Worm (Caenorhabditis elegans) whole organism, L4 larva: Measurements from ENCODE around the gene ZK546.4.
A peak's percentile ranks its signal among the peaks of the same experiment; 100 is the strongest.

Experiments used
- D1046.2 ChIP-seq: fragments of 200-800 bp; sonication (Bioruptor generic); IDR thresholded peaks from 2 replicates; pipeline ENCODE4 v1.3.6; 2022; ENCODE audit warnings: missing genetic modification characterization, missing compliant biosample characterization
- F26F4.8 ChIP-seq: fragments of 200-800 bp; sonication (Bioruptor generic); conservative IDR thresholded peaks from 2 replicates; pipeline ENCODE4 v1.3.6; 2022; ENCODE audit warnings: missing genetic modification characterization, missing compliant biosample characterization
- F44E2.7 ChIP-seq: fragments of 200-800 bp; sonication (Bioruptor generic); IDR thresholded peaks from 2 replicates; pipeline ENCODE4 v2.1.2; 2022; ENCODE audit warnings: missing genetic modification characterization, missing compliant biosample characterization
- F49E8.2 ChIP-seq: sonication (generic microtip); optimal IDR thresholded peaks from 2 replicates; lab custom pipeline; 2016; ENCODE audit warnings: missing compliant biosample characterization, mild to moderate bottlenecking, missing genetic modification characterization, borderline replicate concordance
- R02D3.7 ChIP-seq: fragments of 150-350 bp; sonication (generic microtip); optimal IDR thresholded peaks from 3 replicates; lab custom pipeline; 2014; ENCODE audit warnings: missing biosample characterization, missing genetic modification characterization
- Y75B8A.6 ChIP-seq: fragments of 200-800 bp; sonication (Bioruptor generic); IDR thresholded peaks from 2 replicates; pipeline ENCODE4 v1.3.6; 2022; ENCODE audit warnings: missing genetic modification reagents, missing genetic modification characterization, missing compliant biosample characterization
- ZK337.2 ChIP-seq: fragments of 200-800 bp; sonication (Bioruptor generic); IDR thresholded peaks from 2 replicates; pipeline ENCODE4 v1.3.6; 2022; ENCODE audit warnings: missing genetic modification reagents, missing genetic modification characterization, missing compliant biosample characterization
- ZK546.5 ChIP-seq, 2 experiments: sonication (generic microtip); optimal IDR thresholded peaks; 2 replicates each; lab custom pipeline; 2017; ENCODE audit warnings: missing biosample characterization in 2 of 2, missing genetic modification characterization in 2 of 2
- arid-1 ChIP-seq: fragments of 200-800 bp; sonication (Bioruptor generic); conservative IDR thresholded peaks from 2 replicates; pipeline ENCODE4 v1.3.6; 2022; ENCODE audit warnings: missing genetic modification reagents, missing genetic modification characterization, missing compliant biosample characterization
- ceh-28 ChIP-seq: fragments of 150-350 bp; optimal IDR thresholded peaks from 2 replicates; lab custom pipeline; 2014; ENCODE audit warnings: missing biosample characterization, missing genetic modification reagents, missing genetic modification characterization
- ceh-32 ChIP-seq: sonication (generic microtip); optimal IDR thresholded peaks from 2 replicates; lab custom pipeline; 2016; ENCODE audit warnings: mild to moderate bottlenecking, missing genetic modification characterization, missing compliant biosample characterization; ENCODE audit not compliant: poor library complexity
- ceh-44 ChIP-seq: fragments of 200-800 bp; sonication (Bioruptor generic); IDR thresholded peaks from 2 replicates; pipeline ENCODE4 v1.3.6; 2022; ENCODE audit warnings: missing genetic modification reagents, missing genetic modification characterization, missing compliant biosample characterization
- ceh-62 ChIP-seq: sonication (generic microtip); optimal IDR thresholded peaks from 2 replicates; lab custom pipeline; 2017; ENCODE audit warnings: missing biosample characterization, missing genetic modification characterization
- cey-2 ChIP-seq: sonication (generic microtip); optimal IDR thresholded peaks from 3 replicates; lab custom pipeline; 2017; ENCODE audit warnings: missing genetic modification characterization, mild to moderate bottlenecking, missing compliant biosample characterization, antibody characterized with exemption, borderline replicate concordance; ENCODE audit not compliant: insufficient read depth
- ctbp-1 ChIP-seq: fragments of 200-800 bp; sonication (Bioruptor generic); IDR thresholded peaks from 2 replicates; pipeline ENCODE4 v1.3.6; 2022; ENCODE audit warnings: missing genetic modification reagents, missing genetic modification characterization, missing compliant biosample characterization
- daf-12 ChIP-seq: fragments of 150-350 bp; optimal IDR thresholded peaks from 2 replicates; lab custom pipeline; 2014; ENCODE audit warnings: missing biosample characterization, missing genetic modification reagents, missing genetic modification characterization
- daf-8 ChIP-seq: fragments of 200-800 bp; sonication (Bioruptor generic); IDR thresholded peaks from 2 replicates; pipeline ENCODE4 v1.3.6; 2022; ENCODE audit warnings: missing genetic modification characterization, missing compliant biosample characterization
- dmd-8 ChIP-seq: fragments of 200-800 bp; sonication (Bioruptor generic); IDR thresholded peaks from 2 replicates; pipeline ENCODE4 v1.3.6; 2022; ENCODE audit warnings: missing genetic modification characterization, missing compliant biosample characterization
- dpl-1 ChIP-seq: fragments of 150-350 bp; optimal IDR thresholded peaks from 2 replicates; lab custom pipeline; 2014; ENCODE audit warnings: missing biosample characterization, missing genetic modification reagents, missing genetic modification characterization
- duxl-1 ChIP-seq: sonication (generic microtip); optimal IDR thresholded peaks from 2 replicates; lab custom pipeline; 2016; ENCODE audit warnings: mild to moderate bottlenecking, missing genetic modification characterization, moderate library complexity, missing compliant biosample characterization; ENCODE audit not compliant: poor library complexity
- dve-1 ChIP-seq: sonication (generic microtip); optimal IDR thresholded peaks from 2 replicates; lab custom pipeline; 2017; ENCODE audit warnings: antibody characterized with exemption, mild to moderate bottlenecking, missing genetic modification characterization, missing compliant biosample characterization; ENCODE audit not compliant: insufficient read depth
- egl-27 ChIP-seq: sonication (generic microtip); optimal IDR thresholded peaks from 3 replicates; lab custom pipeline; 2017; ENCODE audit warnings: missing biosample characterization, missing genetic modification reagents, missing genetic modification characterization
- egl-43 ChIP-seq: fragments of 200-800 bp; sonication (Bioruptor generic); IDR thresholded peaks from 2 replicates; pipeline ENCODE4 v1.3.6; 2022; ENCODE audit warnings: missing genetic modification reagents, missing genetic modification characterization, missing compliant biosample characterization
- fos-1 ChIP-seq: fragments of 150-350 bp; optimal IDR thresholded peaks from 2 replicates; lab custom pipeline; 2014; ENCODE audit warnings: missing biosample characterization, missing genetic modification characterization
- hif-1 ChIP-seq, 2 experiments: sonication (generic microtip); optimal IDR thresholded peaks; 2 replicates each; lab custom pipeline; 2016 to 2017; ENCODE audit warnings: missing compliant biosample characterization in 2 of 2, missing genetic modification characterization in 2 of 2, missing genetic modification reagents in 2 of 2, missing genotype in 2 of 2, mild to moderate bottlenecking in 1 of 2
- hlh-30 ChIP-seq: sonication (generic microtip); optimal IDR thresholded peaks from 2 replicates; lab custom pipeline; 2017; ENCODE audit warnings: antibody characterized with exemption, mild to moderate bottlenecking, missing genetic modification characterization, missing compliant biosample characterization; ENCODE audit not compliant: insufficient read depth
- lin-29 ChIP-seq: fragments of 200-800 bp; sonication (Bioruptor generic); IDR thresholded peaks from 2 replicates; pipeline ENCODE4 v1.3.6; 2022; ENCODE audit warnings: missing genetic modification reagents, missing genetic modification characterization, missing compliant biosample characterization
- lin-38 ChIP-seq: fragments of 200-800 bp; sonication (Bioruptor generic); IDR thresholded peaks from 2 replicates; pipeline ENCODE4 v1.3.6; 2022; ENCODE audit warnings: missing genetic modification reagents, missing genetic modification characterization, missing compliant biosample characterization
- madf-5 ChIP-seq, 2 experiments: fragments of 200-800 bp; sonication (Bioruptor generic); IDR thresholded peaks; 2 replicates each; pipeline ENCODE4 v1.3.6; 2022; ENCODE audit warnings: missing compliant biosample characterization in 2 of 2, missing genetic modification characterization in 2 of 2
- mdt-29 ChIP-seq: fragments of 200-800 bp; sonication (Bioruptor generic); IDR thresholded peaks from 2 replicates; pipeline ENCODE4 v1.3.6; 2022; ENCODE audit warnings: missing genetic modification reagents, missing genetic modification characterization, missing compliant biosample characterization
- mes-2 ChIP-seq: sonication (generic microtip); optimal IDR thresholded peaks from 2 replicates; lab custom pipeline; 2016; ENCODE audit warnings: missing genotype, mild to moderate bottlenecking, missing genetic modification characterization, missing compliant biosample characterization; ENCODE audit not compliant: poor library complexity, severe bottlenecking
- mxl-2 ChIP-seq: fragments of 200-800 bp; sonication (Bioruptor generic); conservative IDR thresholded peaks from 2 replicates; pipeline ENCODE4 v1.3.6; 2022; ENCODE audit warnings: missing genetic modification reagents, missing genetic modification characterization, missing compliant biosample characterization
- mxl-3 ChIP-seq: fragments of 200-800 bp; sonication (Bioruptor generic); optimal IDR thresholded peaks from 2 replicates; lab custom pipeline; 2018; ENCODE audit warnings: mild to moderate bottlenecking, missing genetic modification characterization, missing compliant biosample characterization
- nhr-10 ChIP-seq: fragments of 150-350 bp; optimal IDR thresholded peaks from 2 replicates; lab custom pipeline; 2014; ENCODE audit warnings: missing biosample characterization, missing genetic modification characterization
- nhr-237 ChIP-seq: sonication (generic microtip); optimal IDR thresholded peaks from 2 replicates; lab custom pipeline; 2017; ENCODE audit warnings: missing biosample characterization, missing genetic modification characterization
- nhr-48 ChIP-seq: sonication (generic microtip); optimal IDR thresholded peaks from 2 replicates; lab custom pipeline; 2016; ENCODE audit warnings: mild to moderate bottlenecking, missing genetic modification characterization, missing compliant biosample characterization
- nhr-6 ChIP-seq: fragments of 150-350 bp; optimal IDR thresholded peaks from 2 replicates; lab custom pipeline; 2014; ENCODE audit warnings: missing biosample characterization, missing genetic modification characterization
- nhr-77 ChIP-seq: fragments of 150-350 bp; optimal IDR thresholded peaks from 2 replicates; lab custom pipeline; 2014; ENCODE audit warnings: missing biosample characterization, missing genetic modification characterization
- php-3 ChIP-seq: fragments of 200-800 bp; sonication (Bioruptor generic); IDR thresholded peaks from 2 replicates; pipeline ENCODE4 v1.3.6; 2022; ENCODE audit warnings: missing genetic modification reagents, missing genetic modification characterization, missing compliant biosample characterization
- saeg-2 ChIP-seq: fragments of 200-800 bp; sonication (Bioruptor generic); IDR thresholded peaks from 2 replicates; pipeline ENCODE4 v1.3.6; 2022; ENCODE audit warnings: missing genetic modification reagents, missing genetic modification characterization, missing compliant biosample characterization
- set-16 ChIP-seq: fragments of 200-800 bp; sonication (Bioruptor generic); IDR thresholded peaks from 2 replicates; pipeline ENCODE4 v1.3.6; 2022; ENCODE audit warnings: missing genetic modification reagents, missing genetic modification characterization, missing compliant biosample characterization
- skn-1 ChIP-seq: fragments of 150-350 bp; optimal IDR thresholded peaks from 2 replicates; lab custom pipeline; 2014; ENCODE audit warnings: missing biosample characterization, missing genetic modification characterization
- snpc-1.2 ChIP-seq: fragments of 200-800 bp; sonication (Bioruptor generic); IDR thresholded peaks from 2 replicates; pipeline ENCODE4 v1.3.6; 2022; ENCODE audit warnings: missing genetic modification reagents, missing genetic modification characterization, missing compliant biosample characterization
- spr-1 ChIP-seq: sonication (generic microtip); optimal IDR thresholded peaks from 2 replicates; lab custom pipeline; 2016; ENCODE audit warnings: mild to moderate bottlenecking, missing genetic modification characterization, missing compliant biosample characterization
- spr-3 ChIP-seq: fragments of 200-800 bp; sonication (Bioruptor generic); optimal IDR thresholded peaks from 2 replicates; lab custom pipeline; 2018; ENCODE audit warnings: mild to moderate bottlenecking, missing genetic modification characterization, missing compliant biosample characterization
- tra-1 ChIP-seq: fragments of 200-800 bp; sonication (Bioruptor generic); IDR thresholded peaks from 2 replicates; pipeline ENCODE4 v1.3.6; 2022; ENCODE audit warnings: missing genetic modification reagents, missing genetic modification characterization, missing compliant biosample characterization
- unc-62 ChIP-seq, 3 experiments: fragments of 150-350 bp in 1 of 3; sonication (generic microtip); optimal IDR thresholded peaks in 2 of 3; peaks in 1 of 3; 1 replicate in 1 of 3; 2 replicates in 2 of 3; lab custom pipeline; 2014 to 2017; ENCODE audit warnings: missing biosample characterization in 3 of 3, missing genetic modification characterization in 3 of 3, missing genetic modification reagents in 3 of 3, missing genotype in 1 of 3
- zfp-2 ChIP-seq: sonication (generic microtip); optimal IDR thresholded peaks from 2 replicates; lab custom pipeline; 2016; ENCODE audit warnings: mild to moderate bottlenecking, missing genetic modification characterization, missing compliant biosample characterization
- ztf-7 ChIP-seq: fragments of 150-350 bp; optimal IDR thresholded peaks from 2 replicates; lab custom pipeline; 2014; ENCODE audit warnings: missing biosample characterization, missing genetic modification characterization

ZK546.4 gene

ce11 chrII:4942397-4942796, 4.6 kb downstream of the ZK546.4 start (continued):
- TF ChIP-seq mxl-3 (GFP tag; lab: Kevin White, UChicago): peak; percentile 7
- peak; percentile 84 for TF ChIP-seq dmd-8
- TF ChIP-seq arid-1 (GFP tag; lab: Robert Waterston, UW): peak; percentile 84
- TF ChIP-seq cey-2: no peak
- peak; percentile 23 for TF ChIP-seq dve-1 (tag; lab: Kevin White, UChicago)
- TF ChIP-seq D1046.2: peak; percentile 71; the same call in 1 of the 2 replicates
- TF ChIP-seq egl-43 (GFP tag; lab: Robert Waterston, UW): peak; percentile 82
- TF ChIP-seq spr-3 (GFP tag; lab: Kevin White, UChicago): peak; percentile 36
- no peak for TF ChIP-seq R02D3.7 (tag; lab: Kevin White, UChicago)
- peak in 1 of 2 experiments; percentile 32 for TF ChIP-seq hif-1 (tag; optimal IDR thresholded peaks at IDR 0.05; lab: Kevin White, UChicago)
- no peak for TF ChIP-seq daf-12
- TF ChIP-seq tra-1: peak; percentile 68; the same call in 1 of the 2 replicates
- TF ChIP-seq ceh-32: no peak
- no peak for TF ChIP-seq ZK337.2 (GFP tag; lab: Robert Waterston, UW)
- peak; percentile 37 for TF ChIP-seq hlh-30 (tag; lab: Kevin White, UChicago)
- peak; percentile 59 for TF ChIP-seq spr-1 (tag; lab: Kevin White, UChicago)
- peak; percentile 66; the same call in 1 of the 2 replicates for TF ChIP-seq F44E2.7 (GFP tag; lab: Robert Waterston, UW)
- no peak for TF ChIP-seq egl-27 (tag; lab: Kevin White, UChicago)
- TF ChIP-seq snpc-1.2 (GFP tag; lab: Robert Waterston, UW): no peak
- TF ChIP-seq madf-5 (GFP tag; IDR thresholded peaks at IDR 0.05; lab: Robert Waterston, UW): peak; percentile 38 to 67; a peak in 2 of 4 replicates
- TF ChIP-seq nhr-77 (tag; lab: Kevin White, UChicago): no peak
- TF ChIP-seq mdt-29 (GFP tag; lab: Robert Waterston, UW): peak; percentile 58; the same call in 1 of the 2 replicates
- no peak for TF ChIP-seq zfp-2
- no peak for TF ChIP-seq ztf-7 (tag; lab: Kevin White, UChicago)
- TF ChIP-seq php-3 (GFP tag; lab: Robert Waterston, UW): peak; percentile 43
- TF ChIP-seq lin-38: peak; percentile 76
- no peak for TF ChIP-seq dpl-1 (GFP tag; lab: Kevin White, UChicago)
- TF ChIP-seq F49E8.2: peak; percentile 54
- no peak for TF ChIP-seq ZK546.5 (tag; optimal IDR thresholded peaks at IDR 0.05; lab: Kevin White, UChicago)
- no peak for TF ChIP-seq skn-1 (tag; lab: Kevin White, UChicago)
- TF ChIP-seq ceh-62 (tag; lab: Kevin White, UChicago): no peak
- peak; percentile 25 for TF ChIP-seq nhr-6 (tag; lab: Kevin White, UChicago)
- TF ChIP-seq daf-8: 0 out of 2 replicates have a peak, but pooled peaks have one; percentile 74
- TF ChIP-seq Y75B8A.6 (GFP tag; lab: Robert Waterston, UW): peak; percentile 74; the same call in 1 of the 2 replicates
- TF ChIP-seq lin-29: no peak
- no peak for TF ChIP-seq ceh-28 (tag; lab: Kevin White, UChicago)
- TF ChIP-seq duxl-1 (tag; lab: Kevin White, UChicago): peak; percentile 80
- TF ChIP-seq fos-1 (tag; lab: Kevin White, UChicago): no peak
- peak; percentile 79 for TF ChIP-seq mes-2 (tag; lab: Kevin White, UChicago)
- no peak; the same call in 1 of the 2 replicates for TF ChIP-seq F26F4.8 (GFP tag; lab: Robert Waterston, UW)
- TF ChIP-seq set-16 (GFP tag; lab: Robert Waterston, UW): peak; percentile 65
- TF ChIP-seq nhr-48: no peak
- TF ChIP-seq ctbp-1 (GFP tag; lab: Robert Waterston, UW): peak; percentile 79
- TF ChIP-seq unc-62 (GFP tag; optimal IDR thresholded peaks at IDR 0.05 in 1 of 2; lab: Kevin White, UChicago): no peak
- no peak for TF ChIP-seq unc-62 (tag; optimal IDR thresholded peaks at IDR 0.05; lab: Kevin White, UChicago)
- TF ChIP-seq mxl-2 (GFP tag; lab: Robert Waterston, UW): no peak; the same call in 1 of the 2 replicates
- TF ChIP-seq saeg-2 (GFP tag; lab: Robert Waterston, UW): 0 out of 2 replicates have a peak, but pooled peaks have one; percentile 77
- no peak for TF ChIP-seq ceh-44
- no peak for TF ChIP-seq nhr-237 (tag; lab: Kevin White, UChicago)
- TF ChIP-seq nhr-10: no peak
